Worm (Caenorhabditis elegans): ENCODE data around the gene F55D1.1.
A peak's percentile ranks its signal among the peaks of the same experiment; 100 is the strongest.

The F55D1.1 gene

ce11 chrX:5519567-5519966 is 29.9 kb downstream of the F55D1.1 start:
- TF ChIP-seq zip-5 (tag; optimal IDR thresholded peaks at IDR 0.05), result no peak
- TF ChIP-seq tbx-2 (tag; optimal IDR thresholded peaks at IDR 0.05), result no peak
- TF ChIP-seq unc-42 (tag; optimal IDR thresholded peaks at IDR 0.05), result peak; percentile 96
- TF ChIP-seq ama-1 (optimal IDR thresholded peaks at IDR 0.05), result no peak
- TF ChIP-seq fax-1 (tag; optimal IDR thresholded peaks at IDR 0.05), result no peak
- no peak for TF ChIP-seq ceh-9 (tag; optimal IDR thresholded peaks at IDR 0.05)
- peak; percentile 56 for TF ChIP-seq ceh-31 (tag; optimal IDR thresholded peaks at IDR 0.05)

DNA sequence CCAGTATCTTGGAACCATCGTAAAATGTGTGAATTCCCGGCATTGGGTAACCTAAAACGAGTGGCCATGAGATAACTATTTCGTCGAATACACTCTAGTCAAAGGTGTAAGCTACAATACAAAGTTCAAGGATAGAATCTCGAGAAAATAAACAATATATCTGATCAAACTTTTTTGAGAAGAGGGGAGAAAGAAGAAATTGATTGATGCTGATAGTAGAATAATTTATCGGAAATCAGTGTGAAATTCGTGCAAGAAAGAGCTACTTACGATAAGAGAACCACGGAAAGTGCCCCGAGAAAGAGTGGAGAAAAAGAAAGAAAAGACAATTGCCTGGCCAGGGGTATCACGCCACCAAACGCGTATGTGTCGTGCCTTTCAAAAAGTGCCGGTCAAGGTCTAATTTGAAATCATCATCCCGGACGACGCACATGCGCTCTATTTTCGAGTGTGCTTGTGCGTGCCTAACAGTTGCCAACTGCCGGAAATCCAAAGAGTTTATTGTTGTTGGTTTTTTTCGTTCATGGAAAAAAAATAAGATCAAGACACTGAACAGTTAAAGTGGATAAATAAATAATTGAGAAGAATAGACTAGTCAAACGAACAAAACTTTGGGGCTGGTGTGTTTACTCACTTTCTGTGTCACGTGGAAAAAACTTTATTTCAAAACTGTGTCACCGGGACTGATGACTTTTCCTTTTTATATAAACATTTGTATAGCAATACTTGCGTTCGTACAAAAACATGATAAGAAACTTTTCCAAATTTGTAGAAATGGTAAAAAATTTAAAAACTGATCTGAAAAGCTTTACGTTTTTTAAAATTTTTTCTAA is 33.3 kb downstream of the F55D1.1 start, which contains the start of gene mboa-3:
Gene mboa-3 (minus strand): TSS at position 51 of the 833 bp plus-strand sequence.
- TF ChIP-seq fkh-6 (tag; optimal IDR thresholded peaks at IDR 0.05), result no peak
- peak; percentile 43 for TF ChIP-seq elt-2 (tag; optimal IDR thresholded peaks at IDR 0.05)

DNA sequence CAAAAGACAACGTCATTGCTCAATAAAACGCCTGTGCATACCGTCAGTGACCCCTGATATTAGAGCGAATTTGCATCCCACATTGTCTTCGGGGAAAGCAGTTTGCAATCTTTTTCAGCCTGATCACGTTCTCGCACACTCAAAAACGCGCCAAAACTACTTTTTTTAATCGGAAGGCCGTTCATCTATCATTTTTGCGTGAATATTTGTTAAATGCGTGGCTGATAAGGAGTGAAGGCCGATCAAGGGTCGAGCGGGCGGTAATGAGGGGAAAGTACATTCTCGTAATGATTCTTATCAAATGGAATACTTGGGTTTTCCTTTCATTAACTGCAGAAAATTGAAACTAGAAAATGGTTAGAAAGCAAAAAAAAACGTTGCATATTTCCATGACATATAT is 34.6 kb downstream of the F55D1.1 start:
- TF ChIP-seq pag-3 (tag; optimal IDR thresholded peaks at IDR 0.05; ENCODE audit: borderline replicate concordance), result no peak
- no peak for TF ChIP-seq zip-5 (tag; optimal IDR thresholded peaks at IDR 0.05)
- no peak for TF ChIP-seq ceh-6 (GFP tag; optimal IDR thresholded peaks at IDR 0.05)
- no peak for TF ChIP-seq ceh-34 (tag; optimal IDR thresholded peaks at IDR 0.05)
- no peak for TF ChIP-seq sox-4 (tag; optimal IDR thresholded peaks at IDR 0.05)
- no peak for TF ChIP-seq tbx-7 (tag; optimal IDR thresholded peaks at IDR 0.05)
- TF ChIP-seq npax-4 (tag; optimal IDR thresholded peaks at IDR 0.05), result no peak
- no peak for TF ChIP-seq ztf-16 (tag; optimal IDR thresholded peaks at IDR 0.05)
- no peak for TF ChIP-seq sox-2 (GFP tag; IDR thresholded peaks at IDR 0.05)
- TF ChIP-seq madf-2 (tag; optimal IDR thresholded peaks at IDR 0.05), result no peak
- no peak for TF ChIP-seq hlh-8 (tag; optimal IDR thresholded peaks at IDR 0.05)

- TF ChIP-seq tbx-2 (tag; optimal IDR thresholded peaks at IDR 0.05) (no peak), sox-4 (tag; optimal IDR thresholded peaks at IDR 0.05) (no peak), nhr-232 (tag; optimal IDR thresholded peaks at IDR 0.05) (no peak), ceh-18 (tag; optimal IDR thresholded peaks at IDR 0.05) (no peak), fax-1 (tag; optimal IDR thresholded peaks at IDR 0.05) (no peak), ceh-22 (tag; optimal IDR thresholded peaks at IDR 0.05) (no peak), lim-6 (tag; optimal IDR thresholded peaks at IDR 0.05) (no peak), hlh-6 (tag; optimal IDR thresholded peaks at IDR 0.05) (no peak), unc-42 (tag; optimal IDR thresholded peaks at IDR 0.05) (no peak), ceh-31 (tag; optimal IDR thresholded peaks at IDR 0.05) (no peak)
Measured at ce11 chrX:5538416-5538815, 48.8 kb downstream of the F55D1.1 start, which contains the start of gene lgx-1. Gene lgx-1 (minus strand): TSS chrX:5538516.
